Worm (Caenorhabditis elegans): Measurements from ENCODE around the gene C03H12.1.

The C03H12.1 gene

ce11 chrX:15718325-15718724 is 29.1 kb downstream of the C03H12.1 start, which contains the start of gene ZK662.6:
ZK662.6 (plus strand) TSS chrX:15718625.
- TF ChIP-seq hmg-4 (GFP tag; optimal IDR thresholded peaks at IDR 0.05) (no peak), ceh-36 (tag; optimal IDR thresholded peaks at IDR 0.05) (no peak), flt-1 (GFP tag; IDR thresholded peaks at IDR 0.05) (no peak), hnd-1 (tag; optimal IDR thresholded peaks at IDR 0.05) (no peak), F13C5.2 (tag; optimal IDR thresholded peaks at IDR 0.05) (no peak), pes-1 (GFP tag; IDR thresholded peaks at IDR 0.05) (no peak), tbx-11 (GFP tag; IDR thresholded peaks at IDR 0.05) (no peak), sea-1 (GFP tag; conservative IDR thresholded peaks at IDR 0.05) (no peak), tbx-37 (GFP tag; conservative IDR thresholded peaks at IDR 0.05) (no peak), aly-1 (tag; optimal IDR thresholded peaks at IDR 0.05) (no peak), ama-1 (optimal IDR thresholded peaks at IDR 0.05) (no peak)

DNA sequence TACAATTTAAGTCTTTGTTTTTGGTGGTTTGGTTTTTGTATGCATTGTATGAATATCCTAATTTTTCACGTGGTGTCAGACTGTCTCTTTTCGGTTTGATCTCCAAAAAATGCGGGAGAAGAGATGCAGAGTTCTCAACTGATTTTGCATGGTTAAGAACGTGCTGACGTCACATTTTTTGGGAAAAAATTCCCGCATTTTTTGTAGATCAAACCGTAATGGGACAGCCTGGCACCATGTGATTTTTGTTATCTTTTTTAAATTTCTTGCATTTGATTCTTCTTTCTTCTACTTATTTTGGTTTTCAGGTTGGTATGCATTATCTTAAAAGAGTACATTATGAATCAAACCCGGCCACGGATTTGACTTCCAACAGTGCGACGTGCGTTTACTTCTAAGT is 32.1 kb downstream of the C03H12.1 start, which contains the start of gene ZK662.5:
Gene ZK662.5, plus strand, starts transcription at position 301 of the 400 bp plus-strand sequence.
- TF ChIP-seq ceh-36 (tag; optimal IDR thresholded peaks at IDR 0.05) = no peak
- TF ChIP-seq flt-1 (GFP tag; IDR thresholded peaks at IDR 0.05) = no peak
- no peak for TF ChIP-seq hmbx-1 (tag; optimal IDR thresholded peaks at IDR 0.05)
- TF ChIP-seq tra-4 (tag; optimal IDR thresholded peaks at IDR 0.05) = no peak
- no peak for TF ChIP-seq ceh-13 (GFP tag; optimal IDR thresholded peaks at IDR 0.05)
- no peak for TF ChIP-seq scrt-1 (GFP tag; IDR thresholded peaks at IDR 0.05)
- no peak for TF ChIP-seq tbx-37 (GFP tag; conservative IDR thresholded peaks at IDR 0.05)
- TF ChIP-seq ama-1 (optimal IDR thresholded peaks at IDR 0.05) = no peak
- TF ChIP-seq ets-7 (tag; optimal IDR thresholded peaks at IDR 0.05) = no peak
- TF ChIP-seq F13C5.2 (tag; optimal IDR thresholded peaks at IDR 0.05) = no peak
- no peak for TF ChIP-seq sea-1 (GFP tag; conservative IDR thresholded peaks at IDR 0.05)
- TF ChIP-seq tbx-11 (GFP tag; IDR thresholded peaks at IDR 0.05) = no peak
- no peak for TF ChIP-seq B0310.2 (tag; optimal IDR thresholded peaks at IDR 0.05)
- TF ChIP-seq aly-1 (tag; optimal IDR thresholded peaks at IDR 0.05) = no peak
- TF ChIP-seq pes-1 (GFP tag; IDR thresholded peaks at IDR 0.05) = no peak
- TF ChIP-seq hnd-1 (tag; optimal IDR thresholded peaks at IDR 0.05) = no peak
- no peak for TF ChIP-seq hmg-4 (GFP tag; optimal IDR thresholded peaks at IDR 0.05)

DNA sequence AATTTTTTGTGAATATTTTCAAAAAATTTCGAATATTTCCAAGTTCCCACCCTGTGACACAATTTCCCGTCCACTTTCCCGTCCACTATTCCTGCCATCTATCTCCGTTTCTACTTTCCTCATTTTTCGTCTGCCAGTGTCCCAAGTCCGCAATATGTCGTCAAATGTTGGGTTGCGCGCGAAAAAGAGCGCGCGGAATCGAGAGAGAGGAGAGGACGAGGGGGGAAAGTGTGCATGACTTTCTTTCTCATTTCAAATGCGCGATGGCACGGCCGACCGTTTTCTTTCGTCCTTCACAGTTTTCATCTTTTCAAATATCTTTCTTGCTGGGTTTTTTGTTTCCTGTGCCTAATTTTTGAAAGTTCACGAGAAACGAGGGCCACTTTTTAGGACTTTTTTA is 35.7 kb downstream of the C03H12.1 start:
- no peak for TF ChIP-seq B0310.2 (tag; optimal IDR thresholded peaks at IDR 0.05)
- no peak for TF ChIP-seq hmbx-1 (tag; optimal IDR thresholded peaks at IDR 0.05)
- TF ChIP-seq flt-1 (GFP tag; IDR thresholded peaks at IDR 0.05) = no peak
- TF ChIP-seq tbx-37 (GFP tag; conservative IDR thresholded peaks at IDR 0.05) = no peak

DNA sequence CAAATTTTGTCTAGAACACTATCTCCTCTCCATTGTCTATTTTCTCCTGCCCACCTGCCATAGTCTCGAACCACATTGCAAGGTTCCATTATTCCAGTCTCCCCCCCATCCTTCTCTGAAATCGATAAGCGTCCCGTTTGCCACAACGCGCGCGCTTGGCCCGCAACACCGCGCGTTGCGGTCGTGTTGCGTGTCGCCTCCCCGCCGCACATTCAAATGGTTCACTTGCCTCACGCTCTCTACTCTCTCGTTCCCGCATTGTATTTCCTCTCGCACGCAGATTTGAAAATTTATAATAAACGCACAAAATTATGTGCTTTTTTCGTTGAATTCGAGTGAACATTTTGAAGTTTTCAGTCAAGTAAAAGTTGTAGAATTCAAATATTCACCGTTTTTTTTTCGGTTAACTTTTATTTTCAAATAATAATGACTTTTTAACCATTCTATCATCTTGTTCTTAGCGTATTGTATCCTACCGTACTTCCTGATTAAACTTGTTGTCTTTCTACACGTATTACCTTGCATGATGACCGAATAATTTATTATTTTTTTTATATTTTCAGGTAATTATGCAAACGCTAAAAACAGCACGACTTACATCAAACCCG is 36.4 kb downstream of the C03H12.1 start, which contains the start of gene lin-15B:
Gene lin-15B, plus strand, starts transcription at position 558 of the 608 bp plus-strand sequence.
- peak; percentile 56 for TF ChIP-seq hmg-4 (GFP tag; optimal IDR thresholded peaks at IDR 0.05)
- TF ChIP-seq scrt-1 (GFP tag; IDR thresholded peaks at IDR 0.05) = no peak

DNA sequence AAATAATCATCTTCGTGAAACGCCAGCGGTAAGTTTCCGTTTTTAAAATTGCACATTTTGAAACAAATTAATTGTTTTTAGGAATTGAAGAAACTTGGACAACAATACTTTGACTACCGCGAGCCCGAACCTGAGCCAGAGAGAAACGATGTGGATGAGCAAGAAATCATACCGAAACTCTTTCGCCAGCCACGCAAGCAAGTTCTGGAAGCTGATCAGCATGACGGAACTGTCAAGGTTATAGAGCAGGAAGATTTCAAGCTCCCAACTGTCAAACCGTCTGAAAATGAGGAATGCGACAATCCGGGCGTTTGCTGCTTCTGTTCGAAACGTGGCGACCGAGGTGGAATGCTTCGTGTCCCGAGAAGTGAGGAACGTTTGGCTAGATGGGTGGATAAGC is 41.1 kb downstream of the C03H12.1 start:
- TF ChIP-seq pes-1 (GFP tag; IDR thresholded peaks at IDR 0.05) (no peak), ets-7 (tag; optimal IDR thresholded peaks at IDR 0.05) (no peak), sea-1 (GFP tag; conservative IDR thresholded peaks at IDR 0.05) (no peak), ceh-13 (GFP tag; optimal IDR thresholded peaks at IDR 0.05) (no peak), F13C5.2 (tag; optimal IDR thresholded peaks at IDR 0.05) (no peak), ama-1 (optimal IDR thresholded peaks at IDR 0.05) (no peak), hmbx-1 (tag; optimal IDR thresholded peaks at IDR 0.05) (no peak), flt-1 (GFP tag; IDR thresholded peaks at IDR 0.05) (no peak), aly-1 (tag; optimal IDR thresholded peaks at IDR 0.05) (no peak), tbx-11 (GFP tag; IDR thresholded peaks at IDR 0.05) (no peak), hnd-1 (tag; optimal IDR thresholded peaks at IDR 0.05) (no peak), B0310.2 (tag; optimal IDR thresholded peaks at IDR 0.05) (no peak), hmg-4 (GFP tag; optimal IDR thresholded peaks at IDR 0.05) (no peak), tbx-37 (GFP tag; conservative IDR thresholded peaks at IDR 0.05) (no peak)

DNA sequence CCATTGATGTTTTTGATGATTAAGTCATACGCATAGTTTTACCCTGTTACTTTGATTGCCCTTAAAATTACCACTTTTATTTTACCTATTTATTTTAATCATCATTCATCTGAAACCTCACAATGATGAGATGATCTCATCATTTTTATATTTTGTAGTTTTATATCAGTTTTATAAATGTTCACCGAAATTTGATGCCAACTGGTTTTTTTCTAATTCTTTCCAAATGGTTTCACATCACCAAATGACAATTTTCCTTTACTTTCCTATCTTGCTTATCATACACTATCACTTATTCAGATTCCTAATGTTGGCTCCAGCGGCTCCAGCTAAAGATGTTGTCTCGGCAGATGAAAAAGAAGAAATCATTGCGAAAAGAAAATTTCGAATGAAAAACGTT is 42.4 kb downstream of the C03H12.1 start, which contains the start of gene lin-15A:
Gene lin-15A, plus strand, starts transcription at position 301 of the 400 bp plus-strand sequence.
- TF ChIP-seq tbx-37 (GFP tag; conservative IDR thresholded peaks at IDR 0.05) (no peak), flt-1 (GFP tag; IDR thresholded peaks at IDR 0.05) (no peak), B0310.2 (tag; optimal IDR thresholded peaks at IDR 0.05) (no peak), sea-1 (GFP tag; conservative IDR thresholded peaks at IDR 0.05) (no peak), hnd-1 (tag; optimal IDR thresholded peaks at IDR 0.05) (no peak), scrt-1 (GFP tag; IDR thresholded peaks at IDR 0.05) (no peak), ceh-36 (tag; optimal IDR thresholded peaks at IDR 0.05) (no peak), tbx-11 (GFP tag; IDR thresholded peaks at IDR 0.05) (no peak)

DNA sequence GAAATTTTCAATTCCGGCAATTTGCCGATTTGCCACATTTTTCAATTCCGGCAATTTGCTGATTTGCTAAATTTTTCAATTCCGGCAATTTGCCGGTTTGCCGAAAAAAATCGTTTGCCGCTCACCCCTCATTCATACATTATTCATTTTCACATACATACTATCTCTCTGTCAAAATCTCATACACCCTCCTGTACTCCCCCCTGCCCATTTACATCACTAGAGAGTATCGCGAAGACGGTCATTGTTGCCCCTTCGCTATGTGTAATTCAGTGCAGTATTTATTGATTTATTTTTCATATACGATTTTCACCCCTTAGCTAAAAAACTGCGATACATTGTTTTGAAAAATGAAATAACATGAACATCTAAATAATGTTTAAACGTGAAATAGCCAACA is 47.2 kb downstream of the C03H12.1 start:
- TF ChIP-seq hmg-4 (GFP tag; optimal IDR thresholded peaks at IDR 0.05) (no peak), F13C5.2 (tag; optimal IDR thresholded peaks at IDR 0.05) (peak; percentile 66)

ce11 chrX:15738432-15739003 is 49.3 kb downstream of the C03H12.1 start:
- 0 out of 2 replicates have a peak, but pooled peaks have one; percentile 25 for TF ChIP-seq sea-1 (GFP tag; conservative IDR thresholded peaks at IDR 0.05)

Measured in whole organism, early embryonic.